Worm (Caenorhabditis elegans) whole organism, mixed stage, embryonic: Measurements from ENCODE around the gene Y110A2AL.1.

ENCODE experiments used
- M03D4.4 ChIP-seq: sonication (generic microtip); optimal IDR thresholded peaks from 2 replicates; lab custom pipeline; 2017; ENCODE audit warnings: mild to moderate bottlenecking, missing genetic modification characterization, missing compliant biosample characterization
- ces-1 ChIP-seq: fragments of 150-350 bp; optimal IDR thresholded peaks from 2 replicates; lab custom pipeline; 2014; ENCODE audit warnings: missing biosample characterization, missing genetic modification reagents, missing genetic modification characterization
- cnd-1 ChIP-seq: fragments of 200-800 bp; sonication (Bioruptor generic); optimal IDR thresholded peaks from 2 replicates; lab custom pipeline; 2018; ENCODE audit warnings: mild to moderate bottlenecking, missing genetic modification characterization, missing compliant biosample characterization
- hlh-1 ChIP-seq: fragments of 150-350 bp; optimal IDR thresholded peaks from 2 replicates; lab custom pipeline; 2014; ENCODE audit warnings: missing biosample characterization, missing genetic modification reagents, missing genetic modification characterization
- lin-13 ChIP-seq: fragments of 150-350 bp; optimal IDR thresholded peaks from 2 replicates; lab custom pipeline; 2014; ENCODE audit warnings: missing biosample characterization, missing genetic modification characterization
- nhr-28 ChIP-seq: fragments of 150-350 bp; optimal IDR thresholded peaks from 2 replicates; lab custom pipeline; 2014; ENCODE audit warnings: missing biosample characterization, missing genetic modification characterization
- nhr-76 ChIP-seq: sonication (generic microtip); optimal IDR thresholded peaks from 2 replicates; lab custom pipeline; 2017; ENCODE audit warnings: missing biosample characterization, missing genetic modification characterization
- pha-4 ChIP-seq: fragments of 150-350 bp; optimal IDR thresholded peaks from 2 replicates; lab custom pipeline; 2018; ENCODE audit warnings: missing biosample characterization, missing genetic modification reagents, missing genetic modification characterization
- sptf-1 ChIP-seq: sonication (generic microtip); optimal IDR thresholded peaks from 2 replicates; lab custom pipeline; 2017; ENCODE audit warnings: mild to moderate bottlenecking, missing genetic modification characterization, moderate library complexity, missing compliant biosample characterization
- unc-62 ChIP-seq: fragments of 150-350 bp; optimal IDR thresholded peaks from 2 replicates; lab custom pipeline; 2014; ENCODE audit warnings: missing biosample characterization, missing genetic modification reagents, missing genetic modification characterization
- ztf-11 ChIP-seq: fragments of 150-350 bp; optimal IDR thresholded peaks from 2 replicates; lab custom pipeline; 2014; ENCODE audit warnings: missing biosample characterization, missing genetic modification characterization

DNA sequence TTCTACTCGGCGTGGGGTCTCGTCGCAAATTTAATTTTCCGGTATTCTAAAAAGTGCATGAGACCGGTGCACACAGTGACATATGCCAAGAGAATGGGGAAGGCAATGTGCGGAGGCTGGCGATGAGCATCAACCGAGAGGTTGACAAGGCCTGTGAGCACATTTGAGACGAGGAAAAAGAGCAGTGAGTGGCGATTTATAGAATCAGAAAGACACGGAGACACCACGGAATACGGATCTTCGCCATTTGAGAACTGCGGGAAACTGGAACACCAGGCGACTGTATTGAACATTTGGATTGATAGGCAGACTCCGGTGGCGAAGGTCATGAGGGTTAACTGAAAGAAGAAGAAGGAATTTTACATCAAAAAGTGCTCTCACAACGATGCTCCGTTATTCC, 4.0 kb downstream of the Y110A2AL.1 start:
- no peak for TF ChIP-seq pha-4 (tag; lab: Kevin White, UChicago)
- no peak for TF ChIP-seq unc-62 (GFP tag; lab: Kevin White, UChicago)
- no peak for TF ChIP-seq nhr-76
- TF ChIP-seq M03D4.4 (tag; lab: Kevin White, UChicago) = no peak
- TF ChIP-seq ztf-11 (tag; lab: Kevin White, UChicago) = no peak
- TF ChIP-seq sptf-1 (tag; lab: Kevin White, UChicago) = no peak
- no peak for TF ChIP-seq cnd-1
- TF ChIP-seq hlh-1 (tag; lab: Kevin White, UChicago) = no peak
- no peak for TF ChIP-seq ces-1 (GFP tag; lab: Kevin White, UChicago)
- TF ChIP-seq lin-13 = no peak
- TF ChIP-seq nhr-28 (tag; lab: Kevin White, UChicago) = no peak
